Worm (Caenorhabditis elegans): ENCODE data around the gene mig-10.

mig-10 gene

ce11 chrIII:8291268-8292032 is 12.5 kb downstream of the mig-10 start:
- TF ChIP-seq tra-4 (tag; optimal IDR thresholded peaks at IDR 0.05): no peak
- TF ChIP-seq flt-1 (GFP tag; IDR thresholded peaks at IDR 0.05): no peak
- TF ChIP-seq sea-1 (GFP tag; conservative IDR thresholded peaks at IDR 0.05): no peak
- TF ChIP-seq pes-1 (GFP tag; IDR thresholded peaks at IDR 0.05): no peak
- no peak for TF ChIP-seq hnd-1 (tag; optimal IDR thresholded peaks at IDR 0.05)
- TF ChIP-seq tbx-37 (GFP tag; conservative IDR thresholded peaks at IDR 0.05): no peak
- TF ChIP-seq ama-1 (optimal IDR thresholded peaks at IDR 0.05): no peak
- no peak for TF ChIP-seq ceh-36 (tag; optimal IDR thresholded peaks at IDR 0.05)
- TF ChIP-seq hmg-4 (GFP tag; optimal IDR thresholded peaks at IDR 0.05): no peak
- no peak for TF ChIP-seq tbx-11 (GFP tag; IDR thresholded peaks at IDR 0.05)
- TF ChIP-seq aly-1 (tag; optimal IDR thresholded peaks at IDR 0.05): no peak
- no peak for TF ChIP-seq ets-7 (tag; optimal IDR thresholded peaks at IDR 0.05)

ce11 chrIII:8293260-8293659 is 14.4 kb downstream of the mig-10 start:
- TF ChIP-seq ceh-36 (tag; optimal IDR thresholded peaks at IDR 0.05) (no peak), hmbx-1 (tag; optimal IDR thresholded peaks at IDR 0.05) (no peak), tra-4 (tag; optimal IDR thresholded peaks at IDR 0.05) (no peak), flt-1 (GFP tag; IDR thresholded peaks at IDR 0.05) (no peak), ama-1 (optimal IDR thresholded peaks at IDR 0.05) (no peak), aly-1 (tag; optimal IDR thresholded peaks at IDR 0.05) (no peak), F13C5.2 (tag; optimal IDR thresholded peaks at IDR 0.05) (no peak), scrt-1 (GFP tag; IDR thresholded peaks at IDR 0.05) (no peak), B0310.2 (tag; optimal IDR thresholded peaks at IDR 0.05) (no peak), sea-1 (GFP tag; conservative IDR thresholded peaks at IDR 0.05) (no peak), hmg-4 (GFP tag; optimal IDR thresholded peaks at IDR 0.05) (no peak), ets-7 (tag; optimal IDR thresholded peaks at IDR 0.05) (no peak), hnd-1 (tag; optimal IDR thresholded peaks at IDR 0.05) (no peak), pes-1 (GFP tag; IDR thresholded peaks at IDR 0.05) (no peak), tbx-37 (GFP tag; conservative IDR thresholded peaks at IDR 0.05) (no peak), tbx-11 (GFP tag; IDR thresholded peaks at IDR 0.05) (no peak), ceh-13 (GFP tag; optimal IDR thresholded peaks at IDR 0.05) (no peak)

ce11 chrIII:8298216-8298920 is 19.5 kb downstream of the mig-10 start:
- TF ChIP-seq ceh-36 (tag; optimal IDR thresholded peaks at IDR 0.05) (no peak), aly-1 (tag; optimal IDR thresholded peaks at IDR 0.05) (no peak), ama-1 (optimal IDR thresholded peaks at IDR 0.05) (no peak), hmg-4 (GFP tag; optimal IDR thresholded peaks at IDR 0.05) (peak; percentile 30), hmbx-1 (tag; optimal IDR thresholded peaks at IDR 0.05) (no peak), tra-4 (tag; optimal IDR thresholded peaks at IDR 0.05) (no peak), tbx-11 (GFP tag; IDR thresholded peaks at IDR 0.05) (no peak), sea-1 (GFP tag; conservative IDR thresholded peaks at IDR 0.05) (no peak), tbx-37 (GFP tag; conservative IDR thresholded peaks at IDR 0.05) (no peak), F13C5.2 (tag; optimal IDR thresholded peaks at IDR 0.05) (no peak), scrt-1 (GFP tag; IDR thresholded peaks at IDR 0.05) (no peak), ceh-13 (GFP tag; optimal IDR thresholded peaks at IDR 0.05) (no peak), pes-1 (GFP tag; IDR thresholded peaks at IDR 0.05) (peak; percentile 38; the same call in 1 of the 2 replicates), ets-7 (tag; optimal IDR thresholded peaks at IDR 0.05) (peak; percentile 95)

- TF ChIP-seq scrt-1 (GFP tag; IDR thresholded peaks at IDR 0.05): no peak
These were observed 20.2 kb downstream of the mig-10 start for ce11 chrIII:8299078-8299587.

- no peak for TF ChIP-seq pes-1 (GFP tag; IDR thresholded peaks at IDR 0.05)
- no peak for TF ChIP-seq ceh-36 (tag; optimal IDR thresholded peaks at IDR 0.05)
- TF ChIP-seq tra-4 (tag; optimal IDR thresholded peaks at IDR 0.05): no peak
- no peak for TF ChIP-seq F13C5.2 (tag; optimal IDR thresholded peaks at IDR 0.05)
- TF ChIP-seq flt-1 (GFP tag; IDR thresholded peaks at IDR 0.05): no peak
- no peak for TF ChIP-seq B0310.2 (tag; optimal IDR thresholded peaks at IDR 0.05)
- TF ChIP-seq hnd-1 (tag; optimal IDR thresholded peaks at IDR 0.05): no peak
- no peak for TF ChIP-seq hmg-4 (GFP tag; optimal IDR thresholded peaks at IDR 0.05)
- TF ChIP-seq tbx-11 (GFP tag; IDR thresholded peaks at IDR 0.05): no peak
- no peak for TF ChIP-seq hmbx-1 (tag; optimal IDR thresholded peaks at IDR 0.05)
- TF ChIP-seq sea-1 (GFP tag; conservative IDR thresholded peaks at IDR 0.05): no peak
- no peak for TF ChIP-seq aly-1 (tag; optimal IDR thresholded peaks at IDR 0.05)
- TF ChIP-seq tbx-37 (GFP tag; conservative IDR thresholded peaks at IDR 0.05): no peak
- TF ChIP-seq ama-1 (optimal IDR thresholded peaks at IDR 0.05): no peak
- TF ChIP-seq ceh-13 (GFP tag; optimal IDR thresholded peaks at IDR 0.05): no peak
- TF ChIP-seq ets-7 (tag; optimal IDR thresholded peaks at IDR 0.05): no peak
- TF ChIP-seq scrt-1 (GFP tag; IDR thresholded peaks at IDR 0.05): no peak
These were observed 20.8 kb downstream of the mig-10 start for ce11 chrIII:8299734-8300133.

ce11 chrIII:8300860-8301396 is 22.0 kb downstream of the mig-10 start:
- no peak for TF ChIP-seq ama-1 (optimal IDR thresholded peaks at IDR 0.05)
- no peak for TF ChIP-seq F13C5.2 (tag; optimal IDR thresholded peaks at IDR 0.05)
- no peak for TF ChIP-seq tbx-11 (GFP tag; IDR thresholded peaks at IDR 0.05)
- no peak for TF ChIP-seq aly-1 (tag; optimal IDR thresholded peaks at IDR 0.05)
- TF ChIP-seq ceh-36 (tag; optimal IDR thresholded peaks at IDR 0.05): no peak
- TF ChIP-seq B0310.2 (tag; optimal IDR thresholded peaks at IDR 0.05): no peak
- no peak for TF ChIP-seq sea-1 (GFP tag; conservative IDR thresholded peaks at IDR 0.05)
- no peak for TF ChIP-seq hmbx-1 (tag; optimal IDR thresholded peaks at IDR 0.05)
- TF ChIP-seq hmg-4 (GFP tag; optimal IDR thresholded peaks at IDR 0.05): no peak
- TF ChIP-seq flt-1 (GFP tag; IDR thresholded peaks at IDR 0.05): no peak
- TF ChIP-seq pes-1 (GFP tag; IDR thresholded peaks at IDR 0.05): no peak
- no peak for TF ChIP-seq ceh-13 (GFP tag; optimal IDR thresholded peaks at IDR 0.05)
- no peak for TF ChIP-seq tra-4 (tag; optimal IDR thresholded peaks at IDR 0.05)

Measured in whole organism, early embryonic.